Fruit fly (Drosophila melanogaster) whole organism, larva: ENCODE measurements around the gene Fer2.
"Not testable (repeated sequence)": the region's sequence is repeated elsewhere in the genome, so short reads cannot be mapped to it uniquely, and the experiment has no call there.

Experiments used
- noc ChIP-seq: fragments of 200-800 bp; sonication (Bioruptor generic); optimal IDR thresholded peaks from 3 replicates; lab custom pipeline; 2019; ENCODE audit warnings: missing biosample characterization, mild to moderate bottlenecking, missing genetic modification characterization, moderate library complexity

Fer2 gene

DNA sequence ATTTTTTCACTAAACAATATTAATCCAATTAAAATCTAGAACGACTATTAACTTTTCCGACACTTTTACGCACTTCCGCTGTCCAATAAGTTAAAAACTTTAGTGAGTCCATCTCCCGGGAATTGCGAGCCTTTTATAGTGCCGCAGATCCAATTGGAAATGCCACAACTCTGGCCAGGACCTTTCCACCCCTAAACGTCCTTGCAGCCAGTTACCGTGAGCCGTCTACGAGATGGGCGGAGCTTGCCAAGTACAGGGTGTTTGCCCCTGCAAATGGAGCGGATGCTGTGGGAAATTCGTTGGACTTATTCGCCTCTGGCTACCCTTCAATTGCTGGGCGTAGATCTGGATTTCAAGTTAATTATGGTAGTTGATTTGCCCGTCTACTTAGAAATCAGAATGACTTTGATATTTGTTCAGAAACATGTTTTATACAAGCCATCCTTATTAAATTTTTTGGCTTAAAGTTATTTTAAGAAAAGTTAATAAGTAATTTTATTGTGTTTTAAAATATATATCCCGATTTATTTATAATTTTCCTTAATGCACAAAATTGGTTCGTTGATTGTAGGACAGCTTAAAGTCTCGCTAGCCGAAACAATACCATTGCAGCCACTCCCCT is at the start of gene Fer2:
Gene Fer2 (minus strand): TSS at position 74 of the 622 bp plus-strand sequence.
- no peak for TF ChIP-seq noc (tag; lab: Kevin White, UChicago)

DNA sequence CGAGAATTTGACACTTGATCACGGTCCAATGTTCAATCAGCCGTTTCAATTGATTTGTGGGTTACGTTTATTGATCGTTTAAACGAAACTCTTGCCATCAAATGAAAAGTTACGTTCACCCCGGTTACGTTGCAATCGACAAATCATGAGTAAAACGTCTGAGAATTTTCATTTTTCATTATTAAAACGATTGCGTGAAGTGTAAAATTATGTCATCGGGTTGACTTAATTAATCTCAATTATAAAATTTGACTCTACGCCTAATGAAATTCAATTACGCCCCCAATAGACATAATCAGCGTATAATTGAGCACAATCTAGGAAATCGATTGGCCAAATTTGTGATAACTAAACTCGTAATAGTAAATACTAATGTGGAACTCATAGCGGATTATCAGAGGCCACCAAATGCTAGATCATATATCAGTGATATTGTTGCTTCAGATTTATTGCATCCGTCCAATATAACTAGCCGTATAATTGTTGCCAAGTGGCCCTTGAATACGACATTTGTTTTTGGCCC is 49.4 kb upstream of the Fer2 start:
- peak; percentile 8 for TF ChIP-seq noc (tag; lab: Kevin White, UChicago)

DNA sequence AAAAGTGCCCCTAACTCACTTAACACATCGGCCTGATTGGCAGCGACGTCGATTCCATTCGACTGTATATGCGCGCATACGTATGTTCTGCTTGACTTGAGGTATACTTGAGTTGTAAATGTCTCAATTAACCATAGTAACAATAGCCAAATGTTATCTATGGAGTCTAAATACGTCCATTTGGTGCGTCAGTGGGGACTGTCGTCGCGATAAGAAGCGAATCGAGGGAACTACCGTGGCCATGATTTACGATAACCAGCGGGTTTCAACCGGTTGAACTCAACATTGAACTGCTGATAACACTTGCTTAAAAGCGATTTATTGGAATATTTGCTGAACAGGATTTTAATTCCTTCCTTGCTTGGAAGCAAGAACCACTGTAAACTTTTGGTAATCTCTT is 39.7 kb upstream of the Fer2 start:
- TF ChIP-seq noc (tag; lab: Kevin White, UChicago) = no peak

DNA sequence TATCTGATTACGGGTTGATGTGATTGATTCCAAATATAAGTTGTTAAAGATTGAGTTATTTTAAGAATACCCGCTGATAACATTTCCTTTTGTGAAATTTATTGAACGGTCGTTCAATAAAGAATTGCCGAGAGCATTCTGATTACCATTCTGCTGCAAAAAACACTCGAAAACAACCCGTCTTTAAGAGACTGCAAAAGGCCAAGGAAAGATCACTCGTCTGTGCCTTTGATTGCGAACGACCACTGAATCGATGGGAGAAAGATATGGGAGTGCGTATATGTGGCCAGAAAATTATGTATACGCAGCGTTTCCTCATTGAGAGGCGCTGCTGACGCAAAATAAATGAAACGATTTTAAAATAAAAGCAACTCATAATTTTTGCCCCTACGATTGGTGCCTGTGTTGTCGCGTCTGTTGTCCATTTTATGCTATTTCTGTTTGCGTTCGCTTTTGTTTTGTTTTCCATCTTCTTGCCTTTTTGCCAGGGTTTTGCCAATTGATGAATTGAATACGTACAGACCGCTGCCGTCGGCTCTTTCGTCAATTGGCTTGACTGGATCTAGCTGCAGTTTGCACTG is 39.2 kb upstream of the Fer2 start:
- TF ChIP-seq noc (tag; lab: Kevin White, UChicago) = no peak

DNA sequence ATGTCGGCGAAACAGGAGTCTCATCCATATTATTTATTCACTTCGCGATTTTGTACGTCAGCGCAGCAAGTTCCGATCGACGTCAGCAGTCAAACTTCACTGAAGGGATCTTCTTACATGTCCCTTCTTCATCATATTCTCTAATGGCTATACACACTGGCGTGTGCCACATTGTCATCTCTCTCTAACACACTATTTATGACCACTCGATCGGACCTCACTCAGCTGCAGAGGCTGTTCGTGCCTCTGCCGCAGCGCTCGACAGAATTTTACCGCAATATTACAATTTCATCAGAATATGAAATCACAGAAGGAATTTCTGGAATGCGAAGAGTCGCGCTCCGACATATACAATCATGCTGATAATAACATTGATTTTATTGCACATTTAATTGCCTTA is 38.4 kb upstream of the Fer2 start, which contains the start of gene Bin1:
Gene Bin1 (minus strand): TSS at position 101 of the 400 bp plus-strand sequence.
- not testable (repeated sequence) for TF ChIP-seq noc (tag; lab: Kevin White, UChicago)

DNA sequence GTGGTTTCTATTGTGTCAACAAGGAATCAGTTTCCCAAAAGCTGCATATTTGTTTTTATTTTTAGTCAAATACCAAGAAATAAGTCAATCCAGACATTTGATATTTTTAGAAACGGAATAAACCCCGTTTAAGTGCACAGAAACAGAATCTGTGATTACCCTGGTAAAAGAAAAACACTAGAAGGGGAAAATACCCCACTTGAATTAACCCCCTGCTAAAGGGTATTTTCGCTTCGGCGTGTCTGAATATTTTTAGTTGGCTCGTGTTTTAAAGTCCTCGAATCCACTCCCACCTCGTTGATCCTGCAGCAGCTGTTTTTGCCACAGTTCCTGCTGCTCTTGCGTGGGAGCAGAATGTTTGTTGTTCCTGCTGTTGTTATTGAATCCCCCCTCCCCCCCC is 36.6 kb upstream of the Fer2 start:
- no peak for TF ChIP-seq noc (tag; lab: Kevin White, UChicago)

DNA sequence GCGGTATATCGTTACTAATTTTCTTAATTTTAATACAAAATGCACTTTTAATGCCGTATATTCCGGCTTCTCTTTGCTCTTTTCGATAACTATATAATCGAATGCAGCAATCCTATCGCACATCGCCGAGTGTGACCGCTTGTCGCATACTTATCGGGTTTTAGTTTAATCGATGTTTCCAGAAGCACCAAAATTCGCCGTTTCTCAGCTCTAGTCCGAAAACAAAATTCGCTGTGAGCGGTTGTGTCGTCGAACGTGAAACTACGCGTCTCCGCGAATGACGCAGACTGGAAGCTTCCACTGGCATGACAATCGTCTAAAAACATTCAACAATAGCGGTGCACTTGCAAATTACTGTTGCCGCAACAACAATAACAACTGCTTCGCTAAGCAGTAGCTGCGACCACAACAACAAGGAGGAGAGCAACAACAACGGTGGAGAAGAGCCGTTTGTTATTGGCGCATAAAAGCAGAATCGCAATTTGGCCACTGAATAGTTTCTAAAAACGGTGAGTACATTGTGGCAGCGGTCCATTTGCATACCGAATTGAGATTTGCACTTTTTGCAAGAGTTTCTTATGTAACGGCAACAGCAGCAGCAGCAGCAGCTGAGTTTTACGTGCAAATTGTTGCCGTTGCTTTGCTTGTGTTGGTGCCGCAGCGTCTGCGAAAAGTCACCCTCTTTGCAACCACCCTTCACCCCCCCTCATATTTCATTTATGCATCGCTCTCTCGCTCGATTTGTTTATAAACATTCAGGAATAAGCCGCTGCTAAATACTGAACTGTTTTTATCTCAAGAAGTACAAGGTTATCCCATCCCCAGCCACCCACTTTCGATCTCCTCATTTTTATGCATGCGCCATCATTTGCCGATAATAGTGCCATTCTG is 35.9 kb upstream of the Fer2 start, which contains the start of gene sra:
Gene sra (plus strand): TSS at position 209 of the 891 bp plus-strand sequence.
- TF ChIP-seq noc (tag; lab: Kevin White, UChicago) = no peak

DNA sequence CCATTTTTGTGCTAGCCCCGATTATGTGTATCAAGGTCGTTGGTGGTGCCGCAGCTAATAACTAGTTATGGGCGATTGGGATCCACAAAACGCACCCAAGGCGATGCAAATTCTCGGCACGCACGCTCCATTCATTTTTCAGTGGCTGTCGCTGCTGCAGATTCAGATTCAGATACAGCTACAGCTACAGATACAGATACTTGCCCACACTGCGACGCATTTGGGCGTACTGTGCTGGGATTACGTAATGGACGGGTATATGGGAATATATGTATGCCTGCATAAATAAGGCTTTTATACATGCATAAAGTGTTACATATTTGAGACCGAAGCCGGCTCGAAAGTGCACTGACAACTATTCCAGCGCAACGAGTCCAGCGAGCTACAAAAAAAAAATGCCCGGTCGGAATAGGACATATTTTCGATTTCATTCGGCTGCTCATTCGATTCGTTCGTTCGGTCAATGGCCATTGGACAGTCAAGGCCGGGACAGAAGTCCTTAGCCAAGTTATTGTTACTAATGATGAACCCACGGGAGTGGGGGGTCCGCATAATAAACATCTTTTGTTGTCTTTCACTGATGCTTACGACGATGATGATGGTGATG is 31.3 kb upstream of the Fer2 start:
- no peak for TF ChIP-seq noc (tag; lab: Kevin White, UChicago)

DNA sequence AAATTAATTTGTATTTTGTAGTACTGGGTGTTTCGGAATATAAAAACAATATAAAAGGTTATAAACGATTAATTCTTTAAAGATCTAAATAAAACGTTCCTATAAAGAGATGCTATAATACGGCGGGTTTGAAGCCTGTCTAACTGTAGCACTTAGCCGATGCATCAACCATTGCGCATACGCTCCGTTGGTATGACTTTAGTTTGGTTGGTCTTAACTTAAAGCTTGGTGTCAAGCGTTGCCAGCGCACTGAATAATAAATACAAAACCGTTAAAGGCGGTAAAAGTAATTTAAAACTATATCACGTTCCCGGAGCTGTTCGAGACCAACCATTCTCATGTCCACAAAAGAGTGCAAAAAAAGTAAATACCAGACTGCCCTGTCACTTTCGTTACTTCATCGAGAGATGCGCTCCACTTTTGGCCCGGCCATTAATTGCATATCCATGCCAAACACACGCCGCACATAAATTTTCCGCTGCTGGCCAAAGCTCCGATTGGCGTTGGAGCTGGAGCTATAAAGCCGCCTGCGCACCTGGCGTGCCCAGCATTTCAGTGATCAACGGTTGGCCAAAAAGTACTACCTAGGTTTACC is 29.5 kb upstream of the Fer2 start, which contains the start of gene CG8927:
Gene CG8927 (plus strand): TSS at position 545 of the 595 bp plus-strand sequence.
- TF ChIP-seq noc (tag; lab: Kevin White, UChicago) = no peak

DNA sequence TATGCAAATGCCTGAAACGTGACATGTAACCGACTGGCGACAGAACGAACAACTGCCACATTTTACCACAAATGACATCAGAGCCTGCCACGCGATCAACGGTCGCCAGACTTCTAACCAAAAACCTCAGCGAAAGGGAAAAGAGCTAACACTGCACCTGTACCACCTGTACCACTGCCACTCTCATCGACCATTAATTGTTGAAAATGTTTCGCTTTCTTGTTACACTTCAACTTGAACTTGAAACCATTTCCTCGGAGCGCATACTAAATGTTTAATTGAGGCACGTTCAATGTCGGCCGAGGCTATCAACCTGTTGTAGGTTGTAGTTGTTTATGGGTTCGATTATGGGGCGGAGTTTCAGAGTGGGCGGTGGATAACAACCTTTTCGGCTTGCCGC is 25.4 kb upstream of the Fer2 start:
- TF ChIP-seq noc (tag; lab: Kevin White, UChicago) = no peak

DNA sequence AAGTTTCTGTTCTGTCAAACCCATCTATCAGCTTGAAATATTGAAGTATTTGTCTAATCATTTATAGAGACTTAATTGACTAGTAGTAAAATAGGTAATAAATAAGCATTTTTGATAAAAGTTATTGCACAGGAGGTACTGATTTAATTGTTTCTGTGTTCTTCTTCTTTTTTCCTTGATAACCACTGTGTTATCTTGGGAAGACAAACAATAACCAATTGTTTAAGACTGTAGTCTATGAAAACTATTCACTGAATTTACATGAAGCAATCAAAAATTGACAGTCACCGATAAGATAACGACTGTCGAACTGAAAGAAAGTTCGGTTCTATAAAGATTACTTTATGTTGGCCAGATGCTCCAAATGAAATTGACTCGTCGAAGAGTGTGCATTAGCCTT is 22.4 kb upstream of the Fer2 start:
- peak; percentile 30 for TF ChIP-seq noc (tag; lab: Kevin White, UChicago)

DNA sequence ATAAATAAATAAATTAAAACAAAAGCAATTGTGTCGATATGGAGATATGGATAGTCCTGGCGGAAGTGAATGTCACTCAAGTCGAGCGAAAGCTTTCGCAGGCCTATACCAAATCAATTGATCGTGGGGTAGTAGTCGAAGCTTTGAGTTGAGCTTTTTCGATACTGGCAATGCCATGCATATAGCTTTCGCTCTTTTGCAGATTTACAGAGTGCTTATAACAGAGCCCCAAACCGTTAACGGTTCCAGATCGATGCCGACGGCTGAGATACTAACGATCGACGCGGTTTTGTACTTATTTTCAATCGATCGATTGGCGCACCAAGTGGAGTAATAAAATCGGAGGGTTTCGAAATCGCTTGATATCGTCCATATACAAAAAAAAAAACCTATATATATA is 20.6 kb upstream of the Fer2 start, which contains the start of gene CG8925:
Gene CG8925 (plus strand): TSS at position 245 of the 400 bp plus-strand sequence.
- no peak for TF ChIP-seq noc (tag; lab: Kevin White, UChicago)

DNA sequence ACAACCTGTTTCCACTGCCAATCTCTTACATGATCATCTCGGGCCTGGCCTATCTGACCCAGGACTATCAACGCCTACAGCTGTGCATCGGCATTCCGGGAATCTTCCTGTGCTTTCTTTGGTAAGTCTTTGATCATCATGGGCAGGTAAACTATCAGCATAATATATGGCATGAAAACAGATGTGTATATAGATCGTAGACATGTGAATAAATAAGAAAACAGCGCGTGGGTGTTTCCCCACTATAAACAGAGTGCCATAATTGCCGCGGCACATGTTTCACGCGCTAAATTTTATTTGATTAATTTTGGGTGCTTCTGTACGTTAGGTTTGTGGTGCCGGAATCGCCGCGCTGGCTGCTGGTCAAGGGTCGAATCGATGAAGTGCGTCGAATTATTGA is 17.0 kb upstream of the Fer2 start:
- no peak for TF ChIP-seq noc (tag; lab: Kevin White, UChicago)

DNA sequence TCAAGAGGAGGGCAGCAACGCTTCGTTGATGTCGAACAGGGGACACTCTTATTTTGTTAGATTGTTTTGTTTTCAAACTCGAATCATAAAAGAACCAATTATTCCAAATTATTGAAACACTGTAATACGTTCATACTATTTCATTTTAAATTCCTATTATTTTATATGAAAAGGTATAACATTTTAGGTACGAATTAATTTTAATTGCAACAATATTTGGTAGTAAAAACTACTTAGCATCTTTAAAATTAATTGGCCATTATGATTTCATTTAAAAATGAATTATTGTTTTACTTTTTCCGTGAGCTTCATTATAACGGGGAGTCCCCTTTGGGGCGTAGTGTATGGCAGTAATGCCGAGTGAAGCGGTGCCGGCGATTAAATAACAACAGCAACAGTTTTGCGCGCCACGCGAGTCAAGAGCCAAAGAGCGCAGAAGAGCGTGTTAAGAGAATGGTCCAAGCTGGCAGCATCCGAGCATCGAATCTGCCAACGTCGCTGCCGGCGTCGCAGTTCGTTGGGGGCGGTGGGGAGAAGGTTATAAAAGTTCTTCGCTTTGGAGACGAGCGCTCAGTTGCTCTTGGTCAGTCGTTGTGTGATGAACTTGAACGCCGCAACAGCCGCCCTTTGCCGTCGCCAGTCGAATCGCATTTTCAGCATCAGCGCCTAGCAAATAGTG is 6.6 kb upstream of the Fer2 start:
- peak; percentile 50 for TF ChIP-seq noc (tag; lab: Kevin White, UChicago)
